Worm (Caenorhabditis elegans): Measurements from ENCODE around the gene K10G6.9.

K10G6.9 gene

DNA sequence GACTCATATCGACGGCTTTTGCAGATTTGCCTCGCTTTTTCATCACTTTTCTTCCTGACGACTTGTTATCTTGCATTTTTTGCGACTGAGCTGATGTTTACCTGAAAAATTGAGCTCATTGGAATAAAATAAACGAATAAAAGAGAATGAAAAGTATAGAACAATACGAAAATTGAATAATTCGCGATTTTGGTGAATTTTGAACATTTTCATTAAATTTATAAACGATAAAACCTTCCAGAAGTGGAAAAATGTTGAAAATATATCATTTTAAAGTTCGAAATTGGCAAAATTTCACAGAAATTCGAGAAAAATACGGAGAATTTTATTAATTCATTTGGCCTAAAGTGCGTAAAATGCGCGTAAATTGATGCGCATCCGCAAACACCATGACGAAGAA is 38.4 kb upstream of the K10G6.9 start, which contains the start of gene Y14H12B.2:
TSS of gene Y14H12B.2 (minus strand) at position 101 of the 400 bp plus-strand sequence.
- TF ChIP-seq nhr-77 (tag; optimal IDR thresholded peaks at IDR 0.05) = no peak
- peak in 1 of 2 experiments; percentile 82 for TF ChIP-seq efl-1 (optimal IDR thresholded peaks at IDR 0.05)
- peak in 1 of 2 experiments; percentile 24 for TF ChIP-seq efl-1 (GFP tag; optimal IDR thresholded peaks at IDR 0.05 in 1 of 2)

DNA sequence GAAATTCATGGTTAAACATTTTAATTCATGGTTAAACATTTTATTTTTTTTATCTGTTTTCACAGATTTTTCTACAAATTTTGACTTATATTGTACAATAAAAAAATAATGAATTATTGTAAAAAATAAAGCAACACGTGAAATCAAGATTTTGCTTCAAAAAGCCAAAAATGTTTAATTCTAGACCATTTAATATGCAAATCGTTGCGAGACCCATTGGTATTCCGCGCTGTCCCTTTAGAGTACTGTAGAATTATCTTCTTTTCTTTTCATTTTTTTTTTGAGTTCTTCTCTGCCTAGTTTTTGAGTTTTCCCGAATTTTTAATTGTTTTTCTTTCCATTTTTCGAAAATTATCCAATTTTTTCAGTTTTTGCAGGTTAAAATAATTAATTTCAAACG is 38.0 kb upstream of the K10G6.9 start, which contains the start of gene Y14H12B.1:
TSS of gene Y14H12B.1 (plus strand) at position 363 of the 400 bp plus-strand sequence.
- TF ChIP-seq unc-98 (GFP tag; IDR thresholded peaks at IDR 0.05) (no peak), lsy-2 (tag; optimal IDR thresholded peaks at IDR 0.05) (no peak), nhr-85 (tag) (no peak), pax-3 (tag; optimal IDR thresholded peaks at IDR 0.05) (no peak), ama-1 (optimal IDR thresholded peaks at IDR 0.05) (no peak), dpl-1 (GFP tag; optimal IDR thresholded peaks at IDR 0.05) (no peak), hpl-2 (GFP tag; optimal IDR thresholded peaks at IDR 0.05) (no peak), xbp-1 (tag; optimal IDR thresholded peaks at IDR 0.05) (no peak), unc-130 (tag; optimal IDR thresholded peaks at IDR 0.05) (no peak), lir-3 (tag; optimal IDR thresholded peaks at IDR 0.05; ENCODE audit: poor library complexity) (no peak), ceh-82 (tag; optimal IDR thresholded peaks at IDR 0.05) (no peak), nhr-90 (tag; optimal IDR thresholded peaks at IDR 0.05; ENCODE audit: poor library complexity) (no peak), sptf-1 (tag; optimal IDR thresholded peaks at IDR 0.05) (no peak), nhr-12 (tag; optimal IDR thresholded peaks at IDR 0.05) (no peak), rnt-1 (tag; optimal IDR thresholded peaks at IDR 0.05) (no peak), ceh-90 (tag; optimal IDR thresholded peaks at IDR 0.05) (no peak), mab-9 (GFP tag; IDR thresholded peaks at IDR 0.05) (no peak), nhr-20 (tag; optimal IDR thresholded peaks at IDR 0.05) (no peak)

DNA sequence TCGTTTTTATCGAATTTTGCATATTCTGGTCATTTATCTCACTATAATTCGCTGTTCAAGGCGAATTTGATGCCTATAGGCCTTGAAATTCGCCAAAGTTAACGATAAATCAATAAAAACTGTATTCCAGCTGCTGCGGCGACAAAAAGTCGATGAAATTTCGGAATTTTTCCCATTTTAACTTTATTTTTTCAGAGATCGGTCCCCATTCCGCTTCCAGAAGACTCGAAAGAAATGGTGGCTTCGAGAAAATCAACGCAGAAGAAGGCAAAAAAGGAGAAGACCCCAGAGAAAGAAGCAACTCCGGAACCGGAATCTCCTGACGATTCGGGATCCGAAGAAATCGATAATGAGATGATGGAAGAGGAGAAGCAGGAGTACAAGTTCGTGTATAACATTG is 37.0 kb upstream of the K10G6.9 start:
- TF ChIP-seq nhr-12 (tag; optimal IDR thresholded peaks at IDR 0.05) (no peak), skn-1 (tag; optimal IDR thresholded peaks at IDR 0.05) (no peak), lin-14 (GFP tag; optimal IDR thresholded peaks at IDR 0.05) (no peak), pax-3 (tag; optimal IDR thresholded peaks at IDR 0.05) (no peak), jun-1 (tag; optimal IDR thresholded peaks at IDR 0.05) (no peak), ztf-11 (tag; optimal IDR thresholded peaks at IDR 0.05) (no peak), mep-1 (tag; optimal IDR thresholded peaks at IDR 0.05) (no peak), sox-4 (tag; optimal IDR thresholded peaks at IDR 0.05) (no peak), elt-3 (tag; optimal IDR thresholded peaks at IDR 0.05) (no peak), hlh-17 (GFP tag; optimal IDR thresholded peaks at IDR 0.05; ENCODE audit: borderline replicate concordance) (no peak), pag-3 (tag; optimal IDR thresholded peaks at IDR 0.05; ENCODE audit: borderline replicate concordance, insufficient read depth) (no peak), aha-1 (tag; optimal IDR thresholded peaks at IDR 0.05) (no peak), ztf-4 (tag; optimal IDR thresholded peaks at IDR 0.05) (no peak), ets-5 (GFP tag; IDR thresholded peaks at IDR 0.05) (no peak), nhr-90 (tag; optimal IDR thresholded peaks at IDR 0.05; ENCODE audit: poor library complexity) (no peak), ceh-8 (GFP tag; optimal IDR thresholded peaks at IDR 0.05) (no peak), isw-1 (GFP tag; IDR thresholded peaks at IDR 0.05) (no peak)

DNA sequence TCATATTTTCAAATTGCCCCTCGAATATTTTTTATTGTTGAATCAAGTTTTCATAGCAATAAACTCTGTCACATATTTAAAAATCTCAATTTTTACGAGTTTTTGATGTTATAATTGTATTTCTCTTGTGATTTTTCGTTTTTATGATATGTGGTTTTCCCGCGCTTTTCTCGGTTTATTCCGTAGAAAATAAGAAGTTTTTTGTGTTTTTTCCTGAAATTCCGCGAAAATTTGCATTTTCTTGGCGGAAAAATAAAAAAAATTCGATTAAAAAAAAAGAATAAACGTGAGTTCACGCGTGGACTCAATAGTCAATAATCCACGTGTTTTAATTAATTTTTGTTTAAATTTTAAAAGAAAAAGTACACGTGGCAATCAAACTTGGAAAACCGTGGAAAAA is 36.1 kb upstream of the K10G6.9 start:
- TF ChIP-seq aly-2 (tag; optimal IDR thresholded peaks at IDR 0.05) (no peak), pqm-1 (tag; optimal IDR thresholded peaks at IDR 0.05) (no peak), efl-1 (optimal IDR thresholded peaks at IDR 0.05) (no peak), efl-1 (GFP tag; optimal IDR thresholded peaks at IDR 0.05 in 1 of 2) (no peak), ets-5 (GFP tag; IDR thresholded peaks at IDR 0.05) (no peak), ces-1 (GFP tag; optimal IDR thresholded peaks at IDR 0.05) (no peak), C16A3.4 (tag; optimal IDR thresholded peaks at IDR 0.05) (no peak), xbp-1 (tag; optimal IDR thresholded peaks at IDR 0.05) (no peak), irx-1 (tag; optimal IDR thresholded peaks at IDR 0.05) (no peak), nhr-47 (tag; optimal IDR thresholded peaks at IDR 0.05) (no peak), egl-13 (tag; optimal IDR thresholded peaks at IDR 0.05) (no peak), ceh-90 (tag; optimal IDR thresholded peaks at IDR 0.05) (no peak), nhr-28 (tag; optimal IDR thresholded peaks at IDR 0.05) (no peak), nhr-19 (GFP tag; conservative IDR thresholded peaks at IDR 0.05) (no peak), snu-23 (GFP tag; optimal IDR thresholded peaks at IDR 0.05) (no peak), unc-98 (GFP tag; IDR thresholded peaks at IDR 0.05) (no peak), grh-1 (GFP tag; IDR thresholded peaks at IDR 0.05) (no peak), ceh-82 (tag; optimal IDR thresholded peaks at IDR 0.05) (no peak), ztf-4 (tag; optimal IDR thresholded peaks at IDR 0.05) (no peak), fos-1 (tag; optimal IDR thresholded peaks at IDR 0.05) (no peak), sptf-1 (tag; optimal IDR thresholded peaks at IDR 0.05) (no peak)

All from whole organism, L1 larva.